Worm (Caenorhabditis elegans) whole organism, L4/young adult: Measurements from ENCODE around the gene F54D5.17.
A peak's percentile ranks its signal among the peaks of the same experiment; 100 is the strongest.

Experiments used
- W03F9.2 ChIP-seq: fragments of 150-350 bp; optimal IDR thresholded peaks from 2 replicates; lab custom pipeline; 2014; ENCODE audit warnings: missing biosample characterization, missing genetic modification characterization
- dao-5 ChIP-seq: sonication (generic microtip); optimal IDR thresholded peaks from 2 replicates; lab custom pipeline; 2016; ENCODE audit warnings: missing genotype, missing genetic modification characterization, moderate library complexity, missing compliant biosample characterization
- him-1 ChIP-seq: sonication (generic microtip); optimal IDR thresholded peaks from 2 replicates; lab custom pipeline; 2016; ENCODE audit warnings: missing genotype, missing genetic modification reagents, missing genetic modification characterization, missing compliant biosample characterization

- no peak for TF ChIP-seq him-1 (tag; lab: Kevin White, UChicago)
- no peak for TF ChIP-seq dao-5
- peak; percentile 30 for TF ChIP-seq W03F9.2
These were observed 9.2 kb upstream of the F54D5.17 start, which contains the start of gene F54D5.7 for ce11 chrII:11547254-11547687.
